Worm (Caenorhabditis elegans): ENCODE results near the gene ZK402.1.

ce11 chrX:1416776-1417354 lies 12.8 kb downstream of the ZK402.1 start, which contains the start of the genes F19G12.4 and F19G12.8:
- TF ChIP-seq T22C8.4 (GFP tag; IDR thresholded peaks at IDR 0.05) (no peak), med-1 (GFP tag; optimal IDR thresholded peaks at IDR 0.05; ENCODE audit: insufficient read depth) (no peak), flt-1 (GFP tag; IDR thresholded peaks at IDR 0.05) (no peak), cog-1 (tag; optimal IDR thresholded peaks at IDR 0.05) (no peak), ztf-29 (GFP tag; IDR thresholded peaks at IDR 0.05) (no peak), tab-1 (GFP tag; IDR thresholded peaks at IDR 0.05) (no peak), ztf-23 (GFP tag; IDR thresholded peaks at IDR 0.05) (no peak), klf-2 (GFP tag; conservative IDR thresholded peaks at IDR 0.05) (no peak)

Data from whole organism, midembryonic.